Fruit fly (Drosophila melanogaster): ENCODE measurements around the gene CG13049.
A peak's percentile ranks its signal among the peaks of the same experiment; 100 is the strongest.

CG13049 gene

dm6 chr3L:16232924-16233323, 48.8 kb downstream of the CG13049 start, which contains the start of gene Hsc20:
Gene Hsc20 (plus strand): TSS chr3L:16233127.
- TF ChIP-seq fkh (GFP tag; optimal IDR thresholded peaks at IDR 0.05) (peak; percentile 57), Eip78C (GFP tag) (peak; percentile 14), CG1621 (tag; optimal IDR thresholded peaks at IDR 0.05) (no peak)

dm6 chr3L:16231857-16232256, 49.9 kb downstream of the CG13049 start, which contains the start of the genes PDCD-5 and MED10:
Gene PDCD-5 (minus strand): TSS chr3L:16232038.
Gene MED10 (plus strand): TSS chr3L:16232084.
- TF ChIP-seq esn (GFP tag; optimal IDR thresholded peaks at IDR 0.05) = peak; percentile 18
- TF ChIP-seq CG4318 (GFP tag; optimal IDR thresholded peaks at IDR 0.05) = no peak
- TF ChIP-seq CG7368 (GFP tag; optimal IDR thresholded peaks at IDR 0.05) = no peak
- TF ChIP-seq OdsH (GFP tag; optimal IDR thresholded peaks at IDR 0.05) = no peak
- TF ChIP-seq Sox15 (GFP tag; optimal IDR thresholded peaks at IDR 0.05) = no peak
- peak; percentile 11 for TF ChIP-seq CG10669 (GFP tag; optimal IDR thresholded peaks at IDR 0.05)
- peak; percentile 17 for TF ChIP-seq Ets96B (tag; optimal IDR thresholded peaks at IDR 0.05)
- peak; percentile 24 for TF ChIP-seq CG6808 (GFP tag; optimal IDR thresholded peaks at IDR 0.05)
- TF ChIP-seq CG11762 (GFP tag; optimal IDR thresholded peaks at IDR 0.05; ENCODE audit: insufficient read depth) = no peak
- peak; percentile 7 for TF ChIP-seq topi (GFP tag; optimal IDR thresholded peaks at IDR 0.05)
- no peak for TF ChIP-seq vri (GFP tag; optimal IDR thresholded peaks at IDR 0.05)
- TF ChIP-seq CG1621 (tag; optimal IDR thresholded peaks at IDR 0.05) = no peak
- no peak for TF ChIP-seq Hr38 (GFP tag; optimal IDR thresholded peaks at IDR 0.05)
- peak; percentile 60 for TF ChIP-seq Eip78C (GFP tag)
- TF ChIP-seq lz (GFP tag; optimal IDR thresholded peaks at IDR 0.05) = no peak
- TF ChIP-seq CG6792 (GFP tag; optimal IDR thresholded peaks at IDR 0.05) = no peak
- no peak for TF ChIP-seq CG10631 (GFP tag; optimal IDR thresholded peaks at IDR 0.05)
- TF ChIP-seq fd85E (GFP tag; optimal IDR thresholded peaks at IDR 0.05) = no peak
- TF ChIP-seq CG11294 (GFP tag; IDR thresholded peaks at IDR 0.05) = no peak
- TF ChIP-seq fkh (GFP tag; optimal IDR thresholded peaks at IDR 0.05) = peak; percentile 88
- TF ChIP-seq Hr39 (GFP tag; optimal IDR thresholded peaks at IDR 0.05) = no peak
- peak; percentile 11 to 26 for TF ChIP-seq ss (GFP tag; optimal IDR thresholded peaks at IDR 0.05)
- TF ChIP-seq Eip75B (GFP tag; optimal IDR thresholded peaks at IDR 0.05) = peak; percentile 7
- no peak for TF ChIP-seq dac (GFP tag; optimal IDR thresholded peaks at IDR 0.05)
- no peak for TF ChIP-seq CG32006 (GFP tag; optimal IDR thresholded peaks at IDR 0.05)
- peak; percentile 77 for TF ChIP-seq Sox14 (GFP tag; optimal IDR thresholded peaks at IDR 0.05)
- peak in 1 of 2 experiments; percentile 2 for TF ChIP-seq salr (GFP tag; optimal IDR thresholded peaks at IDR 0.05)
- no peak for TF ChIP-seq achi (GFP tag; optimal IDR thresholded peaks at IDR 0.05)
- TF ChIP-seq CG3032 (tag; optimal IDR thresholded peaks at IDR 0.05) = peak; percentile 56
- no peak for TF ChIP-seq CG15336 (GFP tag; IDR thresholded peaks at IDR 0.05)
- TF ChIP-seq acj6 (GFP tag; optimal IDR thresholded peaks at IDR 0.05) = no peak
- TF ChIP-seq Smox (GFP tag; optimal IDR thresholded peaks at IDR 0.05) = no peak
- peak; percentile 85 for TF ChIP-seq svp (GFP tag)
- TF ChIP-seq dsx (GFP tag; optimal IDR thresholded peaks at IDR 0.05; ENCODE audit: poor library complexity, severe bottlenecking) = peak; percentile 48
